Worm (Caenorhabditis elegans): Measurements from ENCODE around the gene lurp-1.
A peak's percentile ranks its signal among the peaks of the same experiment; 100 is the strongest.

lurp-1 gene

ce11 chrII:10862749-10863656, 17.7 kb upstream of the lurp-1 start (continued):
- no peak for TF ChIP-seq ceh-20 (GFP tag; IDR thresholded peaks at IDR 0.05)
- no peak for TF ChIP-seq zfp-3 (GFP tag; conservative IDR thresholded peaks at IDR 0.05)
- no peak for TF ChIP-seq nhr-41 (GFP tag; IDR thresholded peaks at IDR 0.05)
- no peak for TF ChIP-seq hlh-30 (tag; optimal IDR thresholded peaks at IDR 0.05; ENCODE audit: insufficient read depth)
- peak; percentile 25 for TF ChIP-seq F49E8.2 (tag; optimal IDR thresholded peaks at IDR 0.05; ENCODE audit: borderline replicate concordance)
- no peak for TF ChIP-seq nhr-10 (tag; optimal IDR thresholded peaks at IDR 0.05)
- TF ChIP-seq mxl-3 (GFP tag; optimal IDR thresholded peaks at IDR 0.05): peak; percentile 31
- no peak for TF ChIP-seq nhr-28 (tag; optimal IDR thresholded peaks at IDR 0.05)
- no peak for TF ChIP-seq unc-39 (tag; optimal IDR thresholded peaks at IDR 0.05)
- TF ChIP-seq ceh-28 (tag; optimal IDR thresholded peaks at IDR 0.05): no peak
- TF ChIP-seq pqm-1 (tag; optimal IDR thresholded peaks at IDR 0.05): no peak
- TF ChIP-seq nhr-48 (tag; optimal IDR thresholded peaks at IDR 0.05): no peak
- no peak for TF ChIP-seq F26F4.8 (GFP tag; conservative IDR thresholded peaks at IDR 0.05)
- TF ChIP-seq mxl-2 (GFP tag; conservative IDR thresholded peaks at IDR 0.05): no peak
- no peak for TF ChIP-seq madf-5 (GFP tag; IDR thresholded peaks at IDR 0.05)
- no peak for TF ChIP-seq nhr-76 (tag; optimal IDR thresholded peaks at IDR 0.05)
- no peak for TF ChIP-seq snpc-1.2 (GFP tag; IDR thresholded peaks at IDR 0.05)
- TF ChIP-seq daf-12 (tag; optimal IDR thresholded peaks at IDR 0.05): no peak
- no peak for TF ChIP-seq lir-3 (tag; optimal IDR thresholded peaks at IDR 0.05)
- peak; percentile 11 for TF ChIP-seq nhr-6 (tag; optimal IDR thresholded peaks at IDR 0.05)

ce11 chrII:10867219-10867618, 13.5 kb upstream of the lurp-1 start:
- TF ChIP-seq aha-1 (tag): no peak
- TF ChIP-seq daf-16 (GFP tag; optimal IDR thresholded peaks at IDR 0.05): no peak
- peak; percentile 44 for TF ChIP-seq daf-16 (tag; optimal IDR thresholded peaks at IDR 0.05)
- TF ChIP-seq R02D3.7 (tag; optimal IDR thresholded peaks at IDR 0.05): no peak
- TF ChIP-seq dve-1 (tag; optimal IDR thresholded peaks at IDR 0.05; ENCODE audit: insufficient read depth): peak; percentile 82
- TF ChIP-seq hmg-1.1 (GFP tag; IDR thresholded peaks at IDR 0.05): peak; percentile 65
- peak; percentile 31 for TF ChIP-seq pqm-1 (tag; optimal IDR thresholded peaks at IDR 0.05)
- TF ChIP-seq lim-7 (GFP tag; IDR thresholded peaks at IDR 0.05): no peak
- TF ChIP-seq madf-9 (GFP tag; conservative IDR thresholded peaks at IDR 0.05): no peak
- peak; percentile 4 to 76 for TF ChIP-seq lsy-2 (tag; optimal IDR thresholded peaks at IDR 0.05)
- peak; percentile 51 for TF ChIP-seq dmd-6 (GFP tag; IDR thresholded peaks at IDR 0.05)
- TF ChIP-seq mep-1 (tag; optimal IDR thresholded peaks at IDR 0.05): peak; percentile 29
- peak; percentile 51 for TF ChIP-seq hlh-11 (tag; optimal IDR thresholded peaks at IDR 0.05)
- TF ChIP-seq dmd-8 (GFP tag; IDR thresholded peaks at IDR 0.05): no peak
- TF ChIP-seq mes-2 (tag; optimal IDR thresholded peaks at IDR 0.05; ENCODE audit: poor library complexity, severe bottlenecking): peak; percentile 53
- TF ChIP-seq nhr-77 (tag; optimal IDR thresholded peaks at IDR 0.05): peak; percentile 19
- no peak for TF ChIP-seq ceh-82 (tag; optimal IDR thresholded peaks at IDR 0.05)
- TF ChIP-seq hlh-30 (tag; optimal IDR thresholded peaks at IDR 0.05; ENCODE audit: insufficient read depth): peak; percentile 6
- no peak for TF ChIP-seq vab-7 (GFP tag; IDR thresholded peaks at IDR 0.05)
- no peak for TF ChIP-seq lin-29 (GFP tag; IDR thresholded peaks at IDR 0.05)
- peak; percentile 43 for TF ChIP-seq nhr-28 (tag; optimal IDR thresholded peaks at IDR 0.05)

Measured in whole organism, L4 larva.